Worm (Caenorhabditis elegans) whole organism, L1 larva: ENCODE measurements around the gene rtfo-1.
A peak's percentile ranks its signal among the peaks of the same experiment; 100 is the strongest.

Experiments used
- C16A3.4 ChIP-seq: fragments of 150-350 bp; optimal IDR thresholded peaks from 2 replicates; lab custom pipeline; 2014; ENCODE audit warnings: missing biosample characterization, missing genetic modification characterization
- F16B12.6 ChIP-seq: fragments of 150-350 bp; optimal IDR thresholded peaks from 2 replicates; lab custom pipeline; 2014; ENCODE audit warnings: missing biosample characterization, missing genetic modification characterization
- Y116A8C.19 ChIP-seq: sonication (generic microtip); optimal IDR thresholded peaks from 2 replicates; lab custom pipeline; 2016; ENCODE audit warnings: missing compliant biosample characterization, missing genetic modification characterization, borderline replicate concordance
- alr-1 ChIP-seq: fragments of 200-800 bp; sonication (Bioruptor generic); optimal IDR thresholded peaks from 2 replicates; lab custom pipeline; 2018; ENCODE audit warnings: borderline replicate concordance, mild to moderate bottlenecking, missing genetic modification characterization, missing compliant biosample characterization
- ama-1 ChIP-seq: fragments of 150-350 bp; optimal IDR thresholded peaks from 2 replicates; lab custom pipeline; 2014
- blmp-1 ChIP-seq: fragments of 150-350 bp; optimal IDR thresholded peaks from 2 replicates; lab custom pipeline; 2014; ENCODE audit warnings: missing biosample characterization, missing genetic modification characterization
- ceh-63 ChIP-seq: fragments of 200-800 bp; sonication (Bioruptor generic); optimal IDR thresholded peaks from 2 replicates; lab custom pipeline; 2018; ENCODE audit warnings: mild to moderate bottlenecking, missing genetic modification characterization, missing compliant biosample characterization
- ceh-8 ChIP-seq: fragments of 200-800 bp; sonication (Bioruptor generic); optimal IDR thresholded peaks from 2 replicates; lab custom pipeline; 2018; ENCODE audit warnings: mild to moderate bottlenecking, missing genetic modification characterization, moderate library complexity, missing compliant biosample characterization
- ceh-90 ChIP-seq: sonication (generic microtip); optimal IDR thresholded peaks from 2 replicates; lab custom pipeline; 2016; ENCODE audit warnings: missing genetic modification characterization, missing compliant biosample characterization
- efl-1 ChIP-seq, 4 experiments: fragments of 150-350 bp; optimal IDR thresholded peaks in 3 of 4; peaks in 1 of 4; 1 replicate in 1 of 4; 2 replicates in 3 of 4; lab custom pipeline; 2014; ENCODE audit warnings: missing biosample characterization in 2 of 4, missing genetic modification characterization in 2 of 4, missing genetic modification reagents in 2 of 4
- egl-13 ChIP-seq: sonication (generic microtip); optimal IDR thresholded peaks from 2 replicates; lab custom pipeline; 2016; ENCODE audit warnings: missing genotype, missing genetic modification reagents, missing genetic modification characterization, missing compliant biosample characterization
- egl-27 ChIP-seq, 2 experiments: fragments of 150-350 bp in 1 of 2; sonication (generic microtip); optimal IDR thresholded peaks; 3 replicates each; lab custom pipeline; 2017 to 2018; ENCODE audit warnings: missing biosample characterization in 2 of 2, missing genetic modification characterization in 2 of 2, missing genetic modification reagents in 2 of 2
- fkh-10 ChIP-seq: sonication (generic microtip); optimal IDR thresholded peaks from 2 replicates; lab custom pipeline; 2017; ENCODE audit warnings: missing biosample characterization, missing genetic modification reagents, missing genetic modification characterization
- fos-1 ChIP-seq: fragments of 150-350 bp; optimal IDR thresholded peaks from 2 replicates; lab custom pipeline; 2014; ENCODE audit warnings: missing biosample characterization, missing genetic modification characterization
- grh-1 ChIP-seq: fragments of 200-800 bp; sonication (Bioruptor generic); IDR thresholded peaks from 2 replicates; pipeline ENCODE4 v1.3.6; 2022; ENCODE audit warnings: missing genetic modification reagents, missing genetic modification characterization, missing compliant biosample characterization
- hlh-17 ChIP-seq: fragments of 200-800 bp; sonication (Bioruptor generic); optimal IDR thresholded peaks from 2 replicates; lab custom pipeline; 2018; ENCODE audit warnings: missing genetic modification characterization, mild to moderate bottlenecking, missing compliant biosample characterization, moderate library complexity, borderline replicate concordance
- hlh-4 ChIP-seq: sonication (generic microtip); optimal IDR thresholded peaks from 2 replicates; lab custom pipeline; 2016; ENCODE audit warnings: mild to moderate bottlenecking, missing genetic modification characterization, missing compliant biosample characterization
- hpl-2 ChIP-seq: fragments of 150-350 bp; optimal IDR thresholded peaks from 2 replicates; lab custom pipeline; 2014; ENCODE audit warnings: missing biosample characterization, missing genetic modification reagents, missing genetic modification characterization
- irx-1 ChIP-seq: sonication (generic microtip); optimal IDR thresholded peaks from 2 replicates; lab custom pipeline; 2016; ENCODE audit warnings: missing genetic modification characterization, missing compliant biosample characterization
- isw-1 ChIP-seq: fragments of 200-800 bp; sonication (Bioruptor generic); IDR thresholded peaks from 2 replicates; pipeline ENCODE4 v1.3.6; 2022; ENCODE audit warnings: missing genetic modification characterization, missing compliant biosample characterization
- jun-1 ChIP-seq: fragments of 150-350 bp; optimal IDR thresholded peaks from 2 replicates; lab custom pipeline; 2014; ENCODE audit warnings: missing biosample characterization, missing genetic modification reagents, missing genetic modification characterization
- lin-14 ChIP-seq: fragments of 200-800 bp; sonication (Bioruptor generic); optimal IDR thresholded peaks from 2 replicates; lab custom pipeline; 2018; ENCODE audit warnings: mild to moderate bottlenecking, missing genetic modification characterization, moderate library complexity, missing compliant biosample characterization
- lin-35 ChIP-seq, 2 experiments: fragments of 150-350 bp; optimal IDR thresholded peaks; 2 replicates each; lab custom pipeline; 2014; ENCODE audit warnings: missing biosample characterization in 2 of 2, missing genetic modification characterization in 2 of 2, missing genetic modification reagents in 2 of 2
- lin-39 ChIP-seq: fragments of 150-350 bp; optimal IDR thresholded peaks from 2 replicates; lab custom pipeline; 2014; ENCODE audit warnings: missing biosample characterization, missing genetic modification reagents, missing genetic modification characterization
- lir-3 ChIP-seq: sonication (generic microtip); optimal IDR thresholded peaks from 2 replicates; lab custom pipeline; 2016; ENCODE audit warnings: mild to moderate bottlenecking, missing genetic modification characterization, moderate library complexity, missing compliant biosample characterization; ENCODE audit not compliant: poor library complexity
- lsy-2 ChIP-seq, 2 experiments: fragments of 150-350 bp; optimal IDR thresholded peaks; 2 replicates each; lab custom pipeline; 2014; ENCODE audit warnings: missing biosample characterization in 2 of 2, missing genetic modification characterization in 2 of 2
- mdl-1 ChIP-seq, 2 experiments: fragments of 150-350 bp; optimal IDR thresholded peaks; 2 replicates each; lab custom pipeline; 2014 to 2017; ENCODE audit warnings: missing biosample characterization in 2 of 2, missing genetic modification characterization in 2 of 2, inconsistent platforms in 1 of 2
- nhr-11 ChIP-seq: fragments of 150-350 bp; optimal IDR thresholded peaks from 2 replicates; lab custom pipeline; 2014; ENCODE audit warnings: missing biosample characterization, missing genetic modification characterization
- nhr-12 ChIP-seq: sonication (generic microtip); optimal IDR thresholded peaks from 2 replicates; lab custom pipeline; 2017; ENCODE audit warnings: missing biosample characterization, missing genetic modification characterization
- nhr-47 ChIP-seq: sonication (generic microtip); optimal IDR thresholded peaks from 2 replicates; lab custom pipeline; 2016; ENCODE audit warnings: mild to moderate bottlenecking, missing genetic modification characterization, moderate library complexity, missing compliant biosample characterization
- nhr-71 ChIP-seq: sonication (generic microtip); optimal IDR thresholded peaks from 2 replicates; lab custom pipeline; 2016; ENCODE audit warnings: mild to moderate bottlenecking, missing genetic modification characterization, moderate library complexity, missing compliant biosample characterization
- nhr-77 ChIP-seq: fragments of 150-350 bp; optimal IDR thresholded peaks from 2 replicates; lab custom pipeline; 2014; ENCODE audit warnings: missing biosample characterization, missing genetic modification characterization
- pqm-1 ChIP-seq: sonication (generic microtip); optimal IDR thresholded peaks from 3 replicates; lab custom pipeline; 2017; ENCODE audit warnings: missing biosample characterization, missing genetic modification characterization
- rnt-1 ChIP-seq: sonication (generic microtip); optimal IDR thresholded peaks from 2 replicates; lab custom pipeline; 2016; ENCODE audit warnings: mild to moderate bottlenecking, missing genetic modification characterization, moderate library complexity, missing compliant biosample characterization
- skn-1 ChIP-seq: fragments of 150-350 bp; optimal IDR thresholded peaks from 2 replicates; lab custom pipeline; 2014; ENCODE audit warnings: missing biosample characterization, missing genetic modification characterization
- snu-23 ChIP-seq: sonication (generic microtip); optimal IDR thresholded peaks from 2 replicates; lab custom pipeline; 2016; ENCODE audit warnings: missing genetic modification characterization, missing compliant biosample characterization
- sup-37 ChIP-seq: fragments of 200-800 bp; sonication (Bioruptor generic); optimal IDR thresholded peaks from 2 replicates; lab custom pipeline; 2018; ENCODE audit warnings: mild to moderate bottlenecking, missing genetic modification characterization, missing compliant biosample characterization
- swsn-7 ChIP-seq: sonication (generic microtip); optimal IDR thresholded peaks from 2 replicates; lab custom pipeline; 2016; ENCODE audit warnings: missing genetic modification characterization, missing compliant biosample characterization
- tlp-1 ChIP-seq: fragments of 150-350 bp; optimal IDR thresholded peaks from 2 replicates; lab custom pipeline; 2014; ENCODE audit warnings: missing biosample characterization, missing genetic modification characterization
- unc-62 ChIP-seq: fragments of 150-350 bp; optimal IDR thresholded peaks from 2 replicates; lab custom pipeline; 2014; ENCODE audit warnings: missing biosample characterization, missing genetic modification reagents, missing genetic modification characterization
- unc-86 ChIP-seq: sonication (generic microtip); optimal IDR thresholded peaks from 2 replicates; lab custom pipeline; 2016; ENCODE audit warnings: missing genetic modification characterization, missing compliant biosample characterization
- unc-98 ChIP-seq: fragments of 200-800 bp; sonication (Bioruptor generic); IDR thresholded peaks from 2 replicates; pipeline ENCODE4 v1.3.6; 2022; ENCODE audit warnings: missing genetic modification characterization, missing compliant biosample characterization
- xbp-1 ChIP-seq: sonication (generic microtip); optimal IDR thresholded peaks from 2 replicates; lab custom pipeline; 2016; ENCODE audit warnings: missing genetic modification characterization, missing compliant biosample characterization

The rtfo-1 gene

ce11 chrV:9561624-9562179 lies 20.7 kb downstream of the rtfo-1 start, which contains the start of gene rgef-1 (continued):
- TF ChIP-seq isw-1 (GFP tag; lab: Robert Waterston, UW) (peak; percentile 62), fkh-10 (GFP tag; lab: Kevin White, UChicago) (peak; percentile 96), unc-86 (tag; lab: Kevin White, UChicago) (peak; percentile 84)

ce11 chrV:9556668-9557067 lies 25.8 kb downstream of the rtfo-1 start:
- TF ChIP-seq efl-1 (optimal IDR thresholded peaks at IDR 0.05; lab: Kevin White, UChicago) (no peak), efl-1 (GFP tag; optimal IDR thresholded peaks at IDR 0.05 in 1 of 2; lab: Kevin White, UChicago) (peak in 1 of 2 experiments; percentile 25), lir-3 (no peak)

ce11 chrV:9550313-9550712 lies 32.1 kb downstream of the rtfo-1 start, which contains the start of gene ehbp-1:
Gene ehbp-1, plus strand, starts transcription at chrV:9550644.
- TF ChIP-seq snu-23 (GFP tag; lab: Kevin White, UChicago) = peak; percentile 1
- no peak for TF ChIP-seq ceh-90 (tag; lab: Kevin White, UChicago)
- TF ChIP-seq nhr-71 (tag; lab: Kevin White, UChicago) = peak; percentile 18
- TF ChIP-seq egl-13 (tag; lab: Kevin White, UChicago) = peak; percentile 18
- TF ChIP-seq hlh-4 (tag; lab: Kevin White, UChicago) = no peak
- no peak for TF ChIP-seq unc-62 (GFP tag; lab: Kevin White, UChicago)
- TF ChIP-seq blmp-1 (tag; lab: Kevin White, UChicago) = peak; percentile 67
- TF ChIP-seq fkh-10 (GFP tag; lab: Kevin White, UChicago) = peak; percentile 58
- TF ChIP-seq swsn-7 (tag; lab: Kevin White, UChicago) = peak; percentile 0
- peak; percentile 80 for TF ChIP-seq lin-14 (GFP tag; lab: Kevin White, UChicago)

- TF ChIP-seq hpl-2 (GFP tag; lab: Kevin White, UChicago) = no peak
- peak; percentile 12 for TF ChIP-seq fos-1 (tag; lab: Kevin White, UChicago)
- TF ChIP-seq sup-37 (GFP tag; lab: Kevin White, UChicago) = no peak
- peak; percentile 21 for TF ChIP-seq skn-1 (tag; lab: Kevin White, UChicago)
- peak; percentile 7 for TF ChIP-seq jun-1 (tag; lab: Kevin White, UChicago)
- no peak for TF ChIP-seq nhr-11
- no peak for TF ChIP-seq Y116A8C.19
- TF ChIP-seq lir-3 = no peak
- TF ChIP-seq nhr-12 (tag; lab: Kevin White, UChicago) = no peak
- no peak for TF ChIP-seq blmp-1 (tag; lab: Kevin White, UChicago)
- TF ChIP-seq egl-27 (tag; optimal IDR thresholded peaks at IDR 0.05; lab: Kevin White, UChicago) = no peak
- no peak for TF ChIP-seq hlh-4 (tag; lab: Kevin White, UChicago)
- peak; percentile 64 to 68 for TF ChIP-seq efl-1 (optimal IDR thresholded peaks at IDR 0.05; lab: Kevin White, UChicago)
- peak in 1 of 2 experiments; percentile 53 for TF ChIP-seq efl-1 (GFP tag; optimal IDR thresholded peaks at IDR 0.05 in 1 of 2; lab: Kevin White, UChicago)
- TF ChIP-seq ceh-63 (GFP tag; lab: Kevin White, UChicago) = no peak
- peak; percentile 57 to 69 for TF ChIP-seq lin-35 (GFP tag; optimal IDR thresholded peaks at IDR 0.05; lab: Kevin White, UChicago)
- TF ChIP-seq F16B12.6 = peak; percentile 73
- TF ChIP-seq pqm-1 = no peak
- TF ChIP-seq tlp-1 = no peak
- TF ChIP-seq xbp-1 = peak; percentile 51
- TF ChIP-seq alr-1 = no peak
- no peak for TF ChIP-seq lin-39 (tag; lab: Kevin White, UChicago)
- TF ChIP-seq mdl-1 (tag; optimal IDR thresholded peaks at IDR 0.05; lab: Kevin White, UChicago) = no peak
- no peak for TF ChIP-seq ama-1 (lab: Kevin White, UChicago)
- TF ChIP-seq unc-98 (GFP tag; lab: Robert Waterston, UW) = no peak
- TF ChIP-seq grh-1 = no peak
- TF ChIP-seq unc-62 (GFP tag; lab: Kevin White, UChicago) = no peak
- TF ChIP-seq unc-86 (tag; lab: Kevin White, UChicago) = peak; percentile 35
- no peak for TF ChIP-seq hlh-17 (GFP tag; lab: Kevin White, UChicago)
- TF ChIP-seq nhr-77 = no peak
- peak; percentile 54 for TF ChIP-seq nhr-71 (tag; lab: Kevin White, UChicago)
- TF ChIP-seq irx-1 (tag; lab: Kevin White, UChicago) = peak; percentile 12
- no peak for TF ChIP-seq ceh-8 (GFP tag; lab: Kevin White, UChicago)
- TF ChIP-seq lsy-2 (tag; optimal IDR thresholded peaks at IDR 0.05; lab: Kevin White, UChicago) = peak; percentile 62 to 79
- TF ChIP-seq snu-23 (GFP tag; lab: Kevin White, UChicago) = peak; percentile 67
- TF ChIP-seq isw-1 (GFP tag; lab: Robert Waterston, UW) = peak; percentile 17; the same call in 1 of the 2 replicates
- peak; percentile 36 for TF ChIP-seq rnt-1 (tag; lab: Kevin White, UChicago)
- peak; percentile 45 for TF ChIP-seq nhr-47 (tag; lab: Kevin White, UChicago)
- TF ChIP-seq C16A3.4 (tag; lab: Kevin White, UChicago) = peak; percentile 31
Observed at ce11 chrV:9549459-9549858, 33.0 kb downstream of the rtfo-1 start, which contains the start of gene nstp-10. Gene nstp-10, minus strand, starts transcription at chrV:9549836.
